Fruit fly (Drosophila melanogaster): ENCODE results near the gene Galphaf.
A peak's percentile ranks its signal among the peaks of the same experiment; 100 is the strongest.

Galphaf gene

dm6 chr3L:16657014-16657413, 10.7 kb downstream of the Galphaf start (continued):
- TF ChIP-seq CG8119 (GFP tag; IDR thresholded peaks at IDR 0.05) = peak; percentile 61
- TF ChIP-seq CG11294 (GFP tag; IDR thresholded peaks at IDR 0.05) = no peak
- TF ChIP-seq salr (GFP tag; optimal IDR thresholded peaks at IDR 0.05) = peak in 1 of 2 experiments; percentile 36
- no peak for TF ChIP-seq CG34406 (GFP tag; optimal IDR thresholded peaks at IDR 0.05)
- peak; percentile 30 for TF ChIP-seq CG10631 (GFP tag; optimal IDR thresholded peaks at IDR 0.05)
- no peak for TF ChIP-seq CG6163 (GFP tag; IDR thresholded peaks at IDR 0.05)
- peak; percentile 26 for TF ChIP-seq Smox (GFP tag; optimal IDR thresholded peaks at IDR 0.05)
- no peak for TF ChIP-seq CG6792 (GFP tag; optimal IDR thresholded peaks at IDR 0.05)

- no peak for TF ChIP-seq CG1621 (tag; optimal IDR thresholded peaks at IDR 0.05)
- TF ChIP-seq CG6163 (GFP tag; IDR thresholded peaks at IDR 0.05) = no peak
- TF ChIP-seq svp (GFP tag) = peak; percentile 60
- no peak for TF ChIP-seq ss (GFP tag; optimal IDR thresholded peaks at IDR 0.05)
- no peak for TF ChIP-seq Ets96B (tag; optimal IDR thresholded peaks at IDR 0.05)
Observed at dm6 chr3L:16653679-16654078, 14.1 kb downstream of the Galphaf start.

- no peak for TF ChIP-seq Eip75B (GFP tag; optimal IDR thresholded peaks at IDR 0.05)
- peak; percentile 31 for TF ChIP-seq vri (GFP tag; optimal IDR thresholded peaks at IDR 0.05)
Observed at dm6 chr3L:16652531-16652930, 15.2 kb downstream of the Galphaf start.

- TF ChIP-seq CG1621 (tag; optimal IDR thresholded peaks at IDR 0.05) (peak; percentile 67), CG11294 (GFP tag; IDR thresholded peaks at IDR 0.05) (no peak), ss (GFP tag; optimal IDR thresholded peaks at IDR 0.05) (peak in 1 of 2 experiments; percentile 38)
Observed at dm6 chr3L:16651127-16651526, 16.6 kb downstream of the Galphaf start.

- TF ChIP-seq Hr4 (GFP tag; optimal IDR thresholded peaks at IDR 0.05) = no peak
Observed at dm6 chr3L:16650078-16650477, 17.7 kb downstream of the Galphaf start.

- TF ChIP-seq CG3032 (tag; optimal IDR thresholded peaks at IDR 0.05) (peak; percentile 9), spab (GFP tag; optimal IDR thresholded peaks at IDR 0.05) (no peak), CG6163 (GFP tag; IDR thresholded peaks at IDR 0.05) (no peak), vri (GFP tag; optimal IDR thresholded peaks at IDR 0.05) (peak; percentile 37), CG6854 (GFP tag; optimal IDR thresholded peaks at IDR 0.05) (peak; percentile 87), fd85E (GFP tag; optimal IDR thresholded peaks at IDR 0.05) (peak; percentile 2), Sox14 (GFP tag; optimal IDR thresholded peaks at IDR 0.05) (peak; percentile 71), Blimp-1 (GFP tag; optimal IDR thresholded peaks at IDR 0.05) (no peak), Gug (GFP tag; IDR thresholded peaks at IDR 0.05) (no peak), dsx (GFP tag; optimal IDR thresholded peaks at IDR 0.05; ENCODE audit: poor library complexity, severe bottlenecking) (peak; percentile 60), achi (GFP tag; optimal IDR thresholded peaks at IDR 0.05) (no peak), topi (GFP tag; optimal IDR thresholded peaks at IDR 0.05) (peak; percentile 16), Sox15 (GFP tag; optimal IDR thresholded peaks at IDR 0.05) (peak; percentile 19), CG10669 (GFP tag; optimal IDR thresholded peaks at IDR 0.05) (no peak), eg (GFP tag; IDR thresholded peaks at IDR 0.05) (peak; percentile 57; the same call in 1 of the 3 replicates), Met (GFP tag; optimal IDR thresholded peaks at IDR 0.05) (peak; percentile 28), Smox (GFP tag; optimal IDR thresholded peaks at IDR 0.05) (peak; percentile 5), CG8319 (GFP tag; optimal IDR thresholded peaks at IDR 0.05) (no peak), CG6276 (GFP tag; optimal IDR thresholded peaks at IDR 0.05) (peak; percentile 53), CG6792 (GFP tag; optimal IDR thresholded peaks at IDR 0.05) (no peak), lz (GFP tag; optimal IDR thresholded peaks at IDR 0.05) (peak; percentile 38), dac (GFP tag; optimal IDR thresholded peaks at IDR 0.05) (peak; percentile 22), CG16779 (tag; optimal IDR thresholded peaks at IDR 0.05) (peak; percentile 37), Eip75B (GFP tag; optimal IDR thresholded peaks at IDR 0.05) (no peak), CG34406 (GFP tag; optimal IDR thresholded peaks at IDR 0.05) (peak; percentile 16), salr (GFP tag; optimal IDR thresholded peaks at IDR 0.05) (no peak), esn (GFP tag; optimal IDR thresholded peaks at IDR 0.05) (peak; percentile 54), pdm3 (GFP tag; optimal IDR thresholded peaks at IDR 0.05) (no peak), Hr39 (GFP tag; optimal IDR thresholded peaks at IDR 0.05) (peak; percentile 48), CG11294 (GFP tag; IDR thresholded peaks at IDR 0.05) (no peak), Hr38 (GFP tag; optimal IDR thresholded peaks at IDR 0.05) (no peak), Sox102F (GFP tag; optimal IDR thresholded peaks at IDR 0.05) (peak; percentile 42), CG11902 (GFP tag; optimal IDR thresholded peaks at IDR 0.05) (peak; percentile 1)
Observed at dm6 chr3L:16647578-16648113, 20.1 kb downstream of the Galphaf start, which contains the start of gene Abl. Gene Abl, minus strand, starts transcription at chr3L:16647882.

Measured in whole organism, prepupa.